Worm (Caenorhabditis elegans): Measurements from ENCODE around the gene srd-70.
A peak's percentile ranks its signal among the peaks of the same experiment; 100 is the strongest.

The srd-70 gene

DNA sequence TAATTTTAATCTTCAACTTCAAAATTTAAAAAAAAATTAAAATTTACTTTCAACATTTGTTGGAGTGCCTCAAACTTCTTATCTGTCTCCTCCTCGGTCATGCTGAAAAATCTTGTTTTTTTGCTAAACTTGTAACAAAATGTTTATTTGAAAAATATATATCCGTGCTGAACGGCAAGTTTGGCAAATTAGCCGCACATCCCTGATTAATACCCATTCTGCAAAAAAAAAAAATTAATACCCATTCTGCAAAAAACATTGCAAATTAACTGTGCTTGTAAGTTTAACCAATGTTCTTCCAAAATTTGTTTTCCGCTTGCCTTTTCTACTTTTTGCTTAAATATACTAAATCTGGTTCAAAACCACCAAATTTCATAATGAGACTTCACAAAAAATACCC, 827 bp upstream of the srd-70 start, which contains the start of gene F48F5.6:
TSS of gene F48F5.6 (minus strand) at position 101 of the 400 bp plus-strand sequence.
- TF ChIP-seq ama-1 (optimal IDR thresholded peaks at IDR 0.05): no peak
- TF ChIP-seq aha-1 (tag): no peak
- no peak for TF ChIP-seq ceh-82 (tag; optimal IDR thresholded peaks at IDR 0.05)
- TF ChIP-seq pqm-1 (tag; optimal IDR thresholded peaks at IDR 0.05): no peak
- TF ChIP-seq spr-3 (GFP tag; optimal IDR thresholded peaks at IDR 0.05): no peak
- no peak for TF ChIP-seq lin-15B (tag; optimal IDR thresholded peaks at IDR 0.05)
- TF ChIP-seq mep-1 (tag; optimal IDR thresholded peaks at IDR 0.05): no peak
- no peak for TF ChIP-seq mxl-3 (GFP tag; optimal IDR thresholded peaks at IDR 0.05)
- no peak for TF ChIP-seq daf-8 (GFP tag; IDR thresholded peaks at IDR 0.05)
- no peak for TF ChIP-seq jun-1 (tag; optimal IDR thresholded peaks at IDR 0.05)
- no peak for TF ChIP-seq hlh-11 (tag; optimal IDR thresholded peaks at IDR 0.05)
- no peak for TF ChIP-seq ctbp-1 (GFP tag; IDR thresholded peaks at IDR 0.05)
- TF ChIP-seq sdz-12 (GFP tag; optimal IDR thresholded peaks at IDR 0.05): no peak
- no peak for TF ChIP-seq F44E2.7 (GFP tag; IDR thresholded peaks at IDR 0.05)
- no peak for TF ChIP-seq lin-29 (GFP tag; IDR thresholded peaks at IDR 0.05)
- TF ChIP-seq dve-1 (tag; optimal IDR thresholded peaks at IDR 0.05; ENCODE audit: insufficient read depth): no peak

DNA sequence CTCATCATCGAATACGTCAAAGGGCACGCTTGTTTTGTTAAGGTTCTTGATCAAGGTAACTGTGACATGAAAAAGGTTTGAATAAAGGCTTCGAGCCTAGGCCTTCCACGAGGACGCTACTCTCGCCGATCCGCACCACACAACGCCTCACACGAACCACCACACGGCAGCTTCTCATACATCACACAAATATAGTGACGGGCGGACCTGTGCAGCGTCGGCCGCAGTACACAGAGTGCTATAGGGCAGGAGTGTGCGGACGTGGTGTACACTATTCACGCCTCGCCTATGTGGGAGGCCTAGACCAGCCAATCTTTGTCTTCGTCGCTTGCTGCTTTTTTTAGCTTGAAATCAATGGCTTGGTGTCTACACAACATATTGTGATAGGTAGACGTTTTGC, 1.7 kb downstream of the srd-70 start:
- TF ChIP-seq snpc-4 (tag; optimal IDR thresholded peaks at IDR 0.05) (peak; percentile 84), ctbp-1 (GFP tag; IDR thresholded peaks at IDR 0.05) (no peak)

DNA sequence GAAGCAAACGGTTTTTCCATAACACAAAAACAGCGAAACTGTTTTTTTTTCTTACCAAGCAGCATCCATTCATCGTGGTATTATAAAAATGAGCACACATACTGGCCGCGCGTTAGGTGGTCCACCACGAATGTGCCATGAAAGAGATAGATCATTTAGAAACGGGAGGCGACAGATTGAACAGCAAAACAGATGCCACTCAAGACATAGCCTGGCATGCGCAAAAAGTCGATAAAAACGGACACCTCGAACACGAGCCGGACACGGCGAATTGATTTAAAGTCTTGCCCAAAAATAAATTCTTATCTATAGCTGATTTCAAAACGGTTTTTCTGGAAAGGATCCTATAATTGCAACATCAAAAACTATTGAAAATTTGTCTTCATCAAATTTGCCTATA, 3.2 kb downstream of the srd-70 start:
- peak; percentile 41 for TF ChIP-seq hlh-30 (tag; optimal IDR thresholded peaks at IDR 0.05; ENCODE audit: insufficient read depth)
- no peak for TF ChIP-seq ztf-11 (tag; optimal IDR thresholded peaks at IDR 0.05)
- no peak for TF ChIP-seq fkh-10 (GFP tag; optimal IDR thresholded peaks at IDR 0.05)
- no peak for TF ChIP-seq hmg-1.1 (GFP tag; IDR thresholded peaks at IDR 0.05)
- TF ChIP-seq lin-15B (tag; optimal IDR thresholded peaks at IDR 0.05): no peak
- no peak for TF ChIP-seq daf-19 (GFP tag; conservative IDR thresholded peaks at IDR 0.05)
- peak; percentile 97 for TF ChIP-seq aha-1 (tag)

DNA sequence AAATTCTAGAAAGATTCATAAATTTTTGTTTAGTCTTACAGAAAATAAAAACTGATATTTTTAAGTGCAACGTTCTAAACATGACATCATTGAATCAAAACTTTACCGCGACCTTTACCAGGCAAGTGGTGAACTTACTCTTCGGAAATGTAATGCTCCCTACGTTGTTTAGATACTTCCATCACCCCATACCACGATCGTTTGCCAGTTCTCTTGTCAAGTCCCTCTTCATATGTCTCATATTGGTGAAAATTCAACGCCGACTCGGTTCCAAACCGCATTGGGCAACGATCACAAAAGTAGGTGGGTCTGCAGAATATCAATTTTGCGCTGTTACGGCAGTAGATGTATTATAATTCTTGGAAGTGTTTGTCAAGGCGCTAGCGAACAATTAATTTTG, 6.9 kb downstream of the srd-70 start, which contains the start of gene B0250.18:
TSS of gene B0250.18 (minus strand) at position 101 of the 400 bp plus-strand sequence.
- TF ChIP-seq fos-1 (tag; optimal IDR thresholded peaks at IDR 0.05) (no peak), aha-1 (tag) (peak; percentile 9)

DNA sequence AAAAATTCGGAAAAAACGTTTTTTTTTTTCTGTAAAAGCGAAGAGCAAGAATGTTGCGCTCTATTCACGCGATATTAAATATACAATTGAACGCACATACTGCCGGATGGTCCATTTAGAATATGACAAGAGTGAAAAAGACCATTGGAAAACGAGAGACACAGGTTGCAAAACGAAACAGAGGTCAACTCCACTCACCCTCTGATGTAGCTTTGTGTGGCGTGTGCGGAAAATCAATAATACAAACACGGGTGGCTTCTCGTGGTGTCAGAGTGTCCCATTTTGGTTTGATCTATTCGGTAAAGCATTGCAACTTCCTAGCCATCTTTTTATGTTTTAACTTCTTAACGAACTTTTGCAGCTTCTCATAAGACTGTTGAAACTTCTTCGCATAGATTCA, 10.9 kb downstream of the srd-70 start:
- TF ChIP-seq lim-7 (GFP tag; IDR thresholded peaks at IDR 0.05) (no peak), lin-39 (tag; optimal IDR thresholded peaks at IDR 0.05) (no peak), ZK546.5 (tag; optimal IDR thresholded peaks at IDR 0.05) (no peak), madf-5 (GFP tag; IDR thresholded peaks at IDR 0.05) (no peak), D1046.2 (GFP tag; IDR thresholded peaks at IDR 0.05) (no peak), F26F4.8 (GFP tag; conservative IDR thresholded peaks at IDR 0.05) (no peak), duxl-1 (tag; optimal IDR thresholded peaks at IDR 0.05; ENCODE audit: poor library complexity) (no peak), set-16 (GFP tag; IDR thresholded peaks at IDR 0.05) (no peak), hlh-30 (tag; optimal IDR thresholded peaks at IDR 0.05; ENCODE audit: insufficient read depth) (peak; percentile 49)

DNA sequence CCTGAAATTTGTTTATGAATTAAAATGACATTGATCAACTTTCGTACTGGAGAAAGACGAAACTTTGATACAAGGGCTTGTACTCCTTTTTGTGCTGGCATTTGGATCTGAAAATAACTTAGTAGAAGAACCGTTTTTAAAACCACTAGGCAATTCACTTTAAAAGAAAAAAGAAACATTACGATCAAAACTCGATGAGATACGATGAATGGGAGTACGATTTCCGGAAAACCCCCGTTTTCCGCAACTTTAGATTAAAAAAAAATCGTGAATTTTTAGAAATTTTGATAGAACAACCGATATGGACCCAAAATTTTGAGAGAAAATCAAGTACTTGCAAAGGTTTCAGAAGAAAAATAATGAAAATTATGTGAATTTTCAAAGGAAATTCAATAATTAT, 16.5 kb downstream of the srd-70 start, which contains the start of gene B0250.8:
TSS of gene B0250.8 (minus strand) at position 101 of the 400 bp plus-strand sequence.
- TF ChIP-seq rbr-2 (tag; optimal IDR thresholded peaks at IDR 0.05) (no peak), lin-39 (tag; optimal IDR thresholded peaks at IDR 0.05) (no peak), hif-1 (tag; optimal IDR thresholded peaks at IDR 0.05) (no peak), zag-1 (tag; optimal IDR thresholded peaks at IDR 0.05) (no peak), dmd-9 (GFP tag; IDR thresholded peaks at IDR 0.05) (no peak), lin-29 (GFP tag; IDR thresholded peaks at IDR 0.05) (no peak), unc-62 (GFP tag; optimal IDR thresholded peaks at IDR 0.05 in 1 of 2) (no peak), unc-62 (tag; optimal IDR thresholded peaks at IDR 0.05) (no peak)

Data from whole organism, L4 larva.